Worm (Caenorhabditis elegans): Measurements from ENCODE around the gene mms-19.

Gene mms-19

DNA sequence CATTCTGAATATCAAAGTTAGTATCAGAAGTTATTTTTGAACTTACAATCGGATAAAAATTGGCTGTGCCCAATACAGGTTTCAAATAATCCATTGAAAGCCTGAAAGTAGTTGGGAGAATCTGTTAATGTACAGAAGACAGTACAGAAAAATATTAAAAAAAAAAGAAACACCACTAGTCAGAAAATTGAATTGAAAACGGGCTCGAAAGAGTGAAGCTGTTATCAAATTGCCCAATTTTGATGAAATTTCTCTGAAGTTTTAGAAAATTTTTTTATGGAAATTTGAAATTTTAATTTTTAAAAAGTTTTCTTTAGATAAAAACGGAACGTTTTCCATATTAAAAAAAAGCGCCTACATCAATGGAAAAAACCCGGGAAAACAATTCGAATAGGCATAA is 53.0 kb downstream of the mms-19 start, which contains the start of gene C18C4.7:
C18C4.7 (minus strand) TSS at position 101 of the 400 bp plus-strand sequence.
- TF ChIP-seq dpff-1 (tag; optimal IDR thresholded peaks at IDR 0.05) (no peak), ztf-3 (GFP tag; optimal IDR thresholded peaks at IDR 0.05) (no peak), D2030.7 (GFP tag; IDR thresholded peaks at IDR 0.05) (no peak), F52B5.7 (tag; optimal IDR thresholded peaks at IDR 0.05) (no peak), ztf-6 (GFP tag; IDR thresholded peaks at IDR 0.05) (no peak), Y95B8A.8 (GFP tag; IDR thresholded peaks at IDR 0.05) (no peak), rpc-1 (optimal IDR thresholded peaks at IDR 0.05) (no peak), rpc-1 (tag; optimal IDR thresholded peaks at IDR 0.05) (no peak), aptf-3 (GFP tag; IDR thresholded peaks at IDR 0.05) (no peak), snpc-4 (GFP tag; optimal IDR thresholded peaks at IDR 0.05) (no peak), snpc-4 (tag; optimal IDR thresholded peaks at IDR 0.05) (no peak), F49E8.2 (tag; optimal IDR thresholded peaks at IDR 0.05; ENCODE audit: insufficient read depth) (no peak), egrh-3 (GFP tag; IDR thresholded peaks at IDR 0.05) (no peak), pha-4 (tag; optimal IDR thresholded peaks at IDR 0.05) (no peak), let-526 (GFP tag; IDR thresholded peaks at IDR 0.05) (no peak), F10E7.11 (tag; optimal IDR thresholded peaks at IDR 0.05) (no peak), unc-130 (GFP tag; optimal IDR thresholded peaks at IDR 0.05) (no peak)

All from whole organism, young adult.